Worm (Caenorhabditis elegans) whole organism, mixed stage, embryonic: ENCODE measurements around the gene C18A11.3.

Experiments
- M03D4.4 ChIP-seq: sonication (generic microtip); optimal IDR thresholded peaks from 2 replicates; lab custom pipeline; 2017; ENCODE audit warnings: mild to moderate bottlenecking, missing genetic modification characterization, missing compliant biosample characterization
- bed-3 ChIP-seq: fragments of 200-800 bp; sonication (Bioruptor generic); optimal IDR thresholded peaks from 3 replicates; lab custom pipeline; 2018; ENCODE audit warnings: mild to moderate bottlenecking, missing genetic modification characterization, moderate library complexity, missing compliant biosample characterization
- blmp-1 ChIP-seq: fragments of 150-350 bp; optimal IDR thresholded peaks from 2 replicates; lab custom pipeline; 2014; ENCODE audit warnings: missing biosample characterization, missing genetic modification characterization
- ceh-39 ChIP-seq: fragments of 150-350 bp; optimal IDR thresholded peaks from 2 replicates; lab custom pipeline; 2014; ENCODE audit warnings: missing biosample characterization, missing genetic modification characterization
- ceh-43 ChIP-seq: fragments of 200-800 bp; sonication (Bioruptor generic); optimal IDR thresholded peaks from 2 replicates; lab custom pipeline; 2018; ENCODE audit warnings: mild to moderate bottlenecking, missing genetic modification characterization, moderate library complexity, missing compliant biosample characterization
- ceh-83 ChIP-seq: fragments of 200-800 bp; sonication (Bioruptor generic); optimal IDR thresholded peaks from 2 replicates; lab custom pipeline; 2018; ENCODE audit warnings: mild to moderate bottlenecking, missing genetic modification characterization, missing compliant biosample characterization
- ces-1 ChIP-seq: fragments of 150-350 bp; optimal IDR thresholded peaks from 2 replicates; lab custom pipeline; 2014; ENCODE audit warnings: missing biosample characterization, missing genetic modification reagents, missing genetic modification characterization
- cnd-1 ChIP-seq: fragments of 200-800 bp; sonication (Bioruptor generic); optimal IDR thresholded peaks from 2 replicates; lab custom pipeline; 2018; ENCODE audit warnings: mild to moderate bottlenecking, missing genetic modification characterization, missing compliant biosample characterization
- drap-1 ChIP-seq: fragments of 200-800 bp; sonication (Bioruptor generic); optimal IDR thresholded peaks from 3 replicates; lab custom pipeline; 2018; ENCODE audit warnings: mild to moderate bottlenecking, missing genetic modification characterization, missing compliant biosample characterization
- elt-1 ChIP-seq: sonication (generic microtip); optimal IDR thresholded peaks from 2 replicates; lab custom pipeline; 2017; ENCODE audit warnings: missing genetic modification characterization, mild to moderate bottlenecking, missing compliant biosample characterization, antibody characterized with exemption, moderate library complexity, borderline replicate concordance; ENCODE audit not compliant: insufficient read depth
- elt-3 ChIP-seq: fragments of 150-350 bp; optimal IDR thresholded peaks from 2 replicates; lab custom pipeline; 2014; ENCODE audit warnings: missing biosample characterization, missing genetic modification characterization
- flh-1 ChIP-seq: fragments of 200-800 bp; sonication (Bioruptor generic); optimal IDR thresholded peaks from 2 replicates; lab custom pipeline; 2018; ENCODE audit warnings: mild to moderate bottlenecking, missing genetic modification characterization, moderate library complexity, missing compliant biosample characterization
- ham-2 ChIP-seq: fragments of 200-800 bp; sonication (Bioruptor generic); optimal IDR thresholded peaks from 2 replicates; lab custom pipeline; 2018; ENCODE audit warnings: mild to moderate bottlenecking, missing genetic modification characterization, missing compliant biosample characterization
- hlh-1 ChIP-seq: fragments of 150-350 bp; optimal IDR thresholded peaks from 2 replicates; lab custom pipeline; 2014; ENCODE audit warnings: missing biosample characterization, missing genetic modification reagents, missing genetic modification characterization
- lin-13 ChIP-seq: fragments of 150-350 bp; optimal IDR thresholded peaks from 2 replicates; lab custom pipeline; 2014; ENCODE audit warnings: missing biosample characterization, missing genetic modification characterization
- lin-32 ChIP-seq: fragments of 200-800 bp; sonication (Bioruptor generic); optimal IDR thresholded peaks from 2 replicates; lab custom pipeline; 2018; ENCODE audit warnings: mild to moderate bottlenecking, missing genetic modification characterization, missing compliant biosample characterization
- lsy-2 ChIP-seq: fragments of 150-350 bp; optimal IDR thresholded peaks from 2 replicates; lab custom pipeline; 2014; ENCODE audit warnings: missing biosample characterization, missing genetic modification characterization
- mab-5 ChIP-seq: fragments of 150-350 bp; optimal IDR thresholded peaks from 2 replicates; lab custom pipeline; 2014; ENCODE audit warnings: missing biosample characterization, missing genetic modification characterization
- mep-1 ChIP-seq: fragments of 150-350 bp; optimal IDR thresholded peaks from 2 replicates; lab custom pipeline; 2017; ENCODE audit warnings: missing biosample characterization, missing genetic modification reagents, missing genetic modification characterization, inconsistent platforms
- mls-2 ChIP-seq: sonication (generic microtip); optimal IDR thresholded peaks from 2 replicates; lab custom pipeline; 2016; ENCODE audit warnings: mild to moderate bottlenecking, missing genetic modification characterization, moderate library complexity, missing compliant biosample characterization
- nhr-12 ChIP-seq: fragments of 150-350 bp; optimal IDR thresholded peaks from 2 replicates; lab custom pipeline; 2014; ENCODE audit warnings: missing biosample characterization, missing genetic modification characterization
- nhr-2 ChIP-seq: fragments of 150-350 bp; optimal IDR thresholded peaks from 2 replicates; lab custom pipeline; 2014; ENCODE audit warnings: missing biosample characterization, missing genetic modification characterization
- nhr-237 ChIP-seq: fragments of 150-350 bp; optimal IDR thresholded peaks from 2 replicates; lab custom pipeline; 2014; ENCODE audit warnings: missing biosample characterization, missing genetic modification characterization
- nhr-28 ChIP-seq: fragments of 150-350 bp; optimal IDR thresholded peaks from 2 replicates; lab custom pipeline; 2014; ENCODE audit warnings: missing biosample characterization, missing genetic modification characterization
- nhr-76 ChIP-seq: sonication (generic microtip); optimal IDR thresholded peaks from 2 replicates; lab custom pipeline; 2017; ENCODE audit warnings: missing biosample characterization, missing genetic modification characterization
- pha-4 ChIP-seq: fragments of 150-350 bp; optimal IDR thresholded peaks from 2 replicates; lab custom pipeline; 2018; ENCODE audit warnings: missing biosample characterization, missing genetic modification reagents, missing genetic modification characterization
- sem-2 ChIP-seq: fragments of 200-800 bp; sonication (Bioruptor generic); optimal IDR thresholded peaks from 2 replicates; lab custom pipeline; 2018; ENCODE audit warnings: mild to moderate bottlenecking, missing genetic modification characterization, missing compliant biosample characterization
- snpc-4 ChIP-seq: fragments of 150-350 bp; optimal IDR thresholded peaks from 2 replicates; lab custom pipeline; 2014; ENCODE audit warnings: missing biosample characterization, missing genetic modification characterization
- sptf-1 ChIP-seq: sonication (generic microtip); optimal IDR thresholded peaks from 2 replicates; lab custom pipeline; 2017; ENCODE audit warnings: mild to moderate bottlenecking, missing genetic modification characterization, moderate library complexity, missing compliant biosample characterization
- tbx-8 ChIP-seq: fragments of 200-800 bp; sonication (Bioruptor generic); optimal IDR thresholded peaks from 2 replicates; lab custom pipeline; 2018; ENCODE audit warnings: mild to moderate bottlenecking, missing genetic modification characterization, moderate library complexity, missing compliant biosample characterization
- unc-120 ChIP-seq: sonication (generic microtip); optimal IDR thresholded peaks from 2 replicates; lab custom pipeline; 2017; ENCODE audit warnings: missing genetic modification characterization, missing compliant biosample characterization; ENCODE audit not compliant: poor library complexity, severe bottlenecking
- unc-39 ChIP-seq: fragments of 150-350 bp; optimal IDR thresholded peaks from 2 replicates; lab custom pipeline; 2014; ENCODE audit warnings: missing biosample characterization, missing genetic modification characterization
- unc-62 ChIP-seq: fragments of 150-350 bp; optimal IDR thresholded peaks from 2 replicates; lab custom pipeline; 2014; ENCODE audit warnings: missing biosample characterization, missing genetic modification reagents, missing genetic modification characterization
- zip-8 ChIP-seq: fragments of 150-350 bp; optimal IDR thresholded peaks from 2 replicates; lab custom pipeline; 2014; ENCODE audit warnings: missing biosample characterization, missing genetic modification characterization
- ztf-11 ChIP-seq: fragments of 150-350 bp; optimal IDR thresholded peaks from 2 replicates; lab custom pipeline; 2014; ENCODE audit warnings: missing biosample characterization, missing genetic modification characterization

C18A11.3 gene

DNA sequence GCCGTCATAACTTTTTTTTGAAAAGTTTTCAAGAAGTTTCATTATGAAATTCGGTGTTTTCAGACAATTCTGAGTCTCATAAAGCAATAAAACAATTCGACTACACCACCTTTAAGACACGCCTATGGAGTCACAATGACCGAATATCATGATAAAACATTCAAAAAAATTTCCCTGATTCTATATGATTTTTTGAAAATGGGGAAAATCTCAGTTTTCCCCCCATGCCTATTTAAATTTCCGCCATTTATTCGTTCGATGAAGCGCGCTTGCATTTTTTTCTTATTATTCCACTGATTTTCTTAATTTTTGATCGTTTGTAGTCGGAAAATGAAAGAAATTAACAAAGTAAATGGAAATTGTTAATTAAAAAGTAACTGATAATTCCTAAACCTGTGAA, 33.4 kb upstream of the C18A11.3 start:
- TF ChIP-seq ztf-11 (tag; lab: Kevin White, UChicago) (no peak), unc-39 (tag; lab: Kevin White, UChicago) (no peak), snpc-4 (tag; lab: Kevin White, UChicago) (no peak), mab-5 (tag; lab: Kevin White, UChicago) (no peak), sptf-1 (no peak), lin-32 (GFP tag; lab: Kevin White, UChicago) (no peak), tbx-8 (no peak), nhr-28 (tag; lab: Kevin White, UChicago) (no peak), mls-2 (tag; lab: Kevin White, UChicago) (no peak), ceh-39 (tag; lab: Kevin White, UChicago) (no peak), lin-13 (no peak), zip-8 (tag; lab: Kevin White, UChicago) (no peak), bed-3 (no peak), sem-2 (GFP tag; lab: Kevin White, UChicago) (no peak), drap-1 (GFP tag; lab: Kevin White, UChicago) (no peak), lsy-2 (tag; lab: Kevin White, UChicago) (no peak), elt-3 (tag; lab: Kevin White, UChicago) (no peak)
- TF ChIP-seq, all 35 proteins: peak for 0

DNA sequence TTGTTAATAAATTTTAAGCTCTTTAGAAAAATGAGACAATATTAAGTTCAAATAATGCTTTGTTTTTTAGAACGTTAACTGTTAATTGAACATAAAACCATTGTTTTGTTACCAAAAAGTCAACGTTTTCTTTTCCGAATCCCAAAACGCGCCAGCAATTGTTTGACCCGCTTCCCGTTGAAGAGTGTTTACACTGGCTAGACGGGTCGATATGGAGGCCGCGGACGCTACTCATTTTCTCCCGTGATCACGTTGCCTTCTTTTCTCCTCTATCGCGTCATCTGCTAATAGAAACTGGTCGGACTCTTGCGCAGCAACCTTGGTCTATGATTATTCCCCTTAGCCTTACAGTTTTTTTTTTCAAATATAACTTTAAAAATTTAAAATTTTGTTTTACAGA, 31.8 kb upstream of the C18A11.3 start, which contains the start of gene C34D10.1:
Gene C34D10.1 (plus strand): TSS at position 400 of the 400 bp plus-strand sequence.
- TF ChIP-seq sem-2 (GFP tag; lab: Kevin White, UChicago) (no peak), elt-3 (tag; lab: Kevin White, UChicago) (no peak), mep-1 (tag; lab: Kevin White, UChicago) (peak; percentile 78), lin-13 (peak; percentile 43), unc-120 (tag; lab: Kevin White, UChicago) (peak; percentile 47), nhr-12 (tag; lab: Kevin White, UChicago) (no peak), tbx-8 (no peak), bed-3 (no peak), mls-2 (tag; lab: Kevin White, UChicago) (peak; percentile 5), sptf-1 (peak; percentile 28), hlh-1 (tag; lab: Kevin White, UChicago) (peak; percentile 38), pha-4 (tag; lab: Kevin White, UChicago) (peak; percentile 80), mab-5 (tag; lab: Kevin White, UChicago) (no peak), unc-39 (tag; lab: Kevin White, UChicago) (no peak), unc-62 (GFP tag; lab: Kevin White, UChicago) (no peak), nhr-237 (tag; lab: Kevin White, UChicago) (peak; percentile 55), lsy-2 (tag; lab: Kevin White, UChicago) (peak; percentile 13), ham-2 (GFP tag; lab: Kevin White, UChicago) (peak; percentile 44)

DNA sequence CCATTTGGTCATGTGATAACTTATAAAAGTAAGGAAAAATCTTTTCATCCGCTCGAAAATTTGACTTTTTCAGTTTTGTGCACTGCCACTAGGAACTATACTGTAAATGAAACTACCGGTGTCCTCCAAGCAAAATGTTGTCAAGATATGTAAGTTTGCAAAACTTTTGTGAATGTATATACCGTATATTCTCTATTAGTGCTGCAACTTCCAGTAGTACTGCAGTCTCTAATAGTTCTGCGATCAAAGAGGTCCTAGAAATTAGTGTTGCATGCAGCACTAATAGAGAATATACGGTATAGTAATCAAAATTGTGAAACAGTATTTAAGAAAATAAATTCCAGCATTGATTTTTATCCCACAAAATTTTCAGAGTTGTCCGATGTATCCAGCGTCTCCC, 30.9 kb upstream of the C18A11.3 start:
- TF ChIP-seq blmp-1 (tag; lab: Kevin White, UChicago) (no peak), sem-2 (GFP tag; lab: Kevin White, UChicago) (no peak), zip-8 (tag; lab: Kevin White, UChicago) (no peak), bed-3 (no peak)

DNA sequence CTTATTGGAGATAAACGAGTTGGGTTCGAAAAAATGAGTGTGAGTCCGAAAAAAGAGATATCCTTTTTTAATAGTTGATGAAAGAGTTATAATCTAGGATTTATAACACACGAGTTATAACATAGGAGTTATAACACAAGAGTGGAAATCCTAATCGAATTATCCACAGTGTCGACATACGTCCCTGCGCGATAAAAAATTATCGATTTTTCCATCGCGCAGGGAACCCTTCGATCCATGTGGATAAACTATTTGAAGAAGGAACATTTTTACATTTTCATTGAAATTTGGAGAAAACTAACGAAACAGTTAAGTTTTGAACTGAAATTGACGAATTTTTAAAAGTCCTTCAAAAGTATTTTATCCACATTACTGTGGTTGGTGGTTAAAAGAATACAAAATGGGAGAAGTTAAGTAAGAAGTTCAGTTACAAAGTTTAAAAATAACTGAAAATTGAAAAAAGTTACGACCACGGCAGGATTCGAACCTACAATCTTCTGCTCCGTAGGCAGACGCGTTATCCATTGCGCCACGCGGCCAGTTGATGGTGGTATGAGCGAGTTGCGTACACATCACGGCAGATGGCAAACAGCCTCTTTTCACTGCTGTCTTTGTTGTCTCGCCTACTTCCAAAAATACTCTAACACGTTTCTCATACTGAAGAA, 24.6 kb upstream of the C18A11.3 start:
- TF ChIP-seq mep-1 (tag; lab: Kevin White, UChicago) (peak; percentile 80), blmp-1 (tag; lab: Kevin White, UChicago) (no peak), sem-2 (GFP tag; lab: Kevin White, UChicago) (peak; percentile 55), nhr-12 (tag; lab: Kevin White, UChicago) (peak; percentile 54), cnd-1 (tag; lab: Kevin White, UChicago) (peak; percentile 21), ces-1 (GFP tag; lab: Kevin White, UChicago) (peak; percentile 99), mls-2 (tag; lab: Kevin White, UChicago) (peak; percentile 41), bed-3 (peak; percentile 5), nhr-76 (tag; lab: Kevin White, UChicago) (no peak), nhr-2 (tag; lab: Kevin White, UChicago) (peak; percentile 34), unc-120 (tag; lab: Kevin White, UChicago) (peak; percentile 81), pha-4 (tag; lab: Kevin White, UChicago) (peak; percentile 80), elt-3 (tag; lab: Kevin White, UChicago) (peak; percentile 64), mab-5 (tag; lab: Kevin White, UChicago) (peak; percentile 96), ceh-83 (peak; percentile 80), ztf-11 (tag; lab: Kevin White, UChicago) (peak; percentile 89), unc-62 (GFP tag; lab: Kevin White, UChicago) (peak; percentile 75), zip-8 (tag; lab: Kevin White, UChicago) (peak; percentile 10), ceh-43 (no peak), lin-13 (peak; percentile 60), snpc-4 (tag; lab: Kevin White, UChicago) (no peak), M03D4.4 (peak; percentile 44), unc-39 (tag; lab: Kevin White, UChicago) (no peak), lin-32 (GFP tag; lab: Kevin White, UChicago) (no peak), flh-1 (GFP tag; lab: Kevin White, UChicago) (no peak), drap-1 (GFP tag; lab: Kevin White, UChicago) (peak; percentile 87), sptf-1 (peak; percentile 59), nhr-28 (tag; lab: Kevin White, UChicago) (no peak), elt-1 (tag; lab: Kevin White, UChicago) (peak; percentile 45), tbx-8 (peak; percentile 53), lsy-2 (tag; lab: Kevin White, UChicago) (peak; percentile 87), ceh-39 (tag; lab: Kevin White, UChicago) (peak; percentile 94), ham-2 (GFP tag; lab: Kevin White, UChicago) (no peak), hlh-1 (tag; lab: Kevin White, UChicago) (peak; percentile 77), nhr-237 (tag; lab: Kevin White, UChicago) (peak; percentile 99)
